Worm (Caenorhabditis elegans): ENCODE results near the gene H03G16.5.

The H03G16.5 gene

ce11 chrX:15084395-15084794, 27.8 kb upstream of the H03G16.5 start, which contains the start of gene F09B12.5:
Gene F09B12.5 (plus strand): TSS chrX:15084695.
- TF ChIP-seq ztf-11 (tag; optimal IDR thresholded peaks at IDR 0.05): no peak
- TF ChIP-seq ceh-44 (GFP tag; IDR thresholded peaks at IDR 0.05): no peak
- TF ChIP-seq daf-19 (GFP tag; conservative IDR thresholded peaks at IDR 0.05): no peak
- no peak for TF ChIP-seq aha-1 (tag)
- no peak for TF ChIP-seq D1046.2 (GFP tag; IDR thresholded peaks at IDR 0.05)
- no peak for TF ChIP-seq aly-2 (tag; optimal IDR thresholded peaks at IDR 0.05)
- TF ChIP-seq dpl-1 (GFP tag; optimal IDR thresholded peaks at IDR 0.05): no peak
- TF ChIP-seq T26A8.4 (GFP tag; IDR thresholded peaks at IDR 0.05): no peak
- TF ChIP-seq lin-29 (GFP tag; IDR thresholded peaks at IDR 0.05): no peak
- no peak for TF ChIP-seq unc-62 (GFP tag; optimal IDR thresholded peaks at IDR 0.05 in 1 of 2)
- no peak for TF ChIP-seq unc-62 (tag; optimal IDR thresholded peaks at IDR 0.05)
- no peak for TF ChIP-seq rbr-2 (tag; optimal IDR thresholded peaks at IDR 0.05)
- TF ChIP-seq R02D3.7 (tag; optimal IDR thresholded peaks at IDR 0.05): no peak
- TF ChIP-seq mxl-2 (GFP tag; conservative IDR thresholded peaks at IDR 0.05): no peak
- no peak for TF ChIP-seq unc-39 (tag; optimal IDR thresholded peaks at IDR 0.05)
- TF ChIP-seq lim-7 (GFP tag; IDR thresholded peaks at IDR 0.05): no peak
- TF ChIP-seq tag-97 (GFP tag; IDR thresholded peaks at IDR 0.05): no peak
- no peak for TF ChIP-seq fkh-10 (GFP tag; optimal IDR thresholded peaks at IDR 0.05)
- TF ChIP-seq zfp-2 (tag; optimal IDR thresholded peaks at IDR 0.05): no peak
- no peak for TF ChIP-seq sdz-12 (GFP tag; optimal IDR thresholded peaks at IDR 0.05)

- TF ChIP-seq rbr-2 (tag; optimal IDR thresholded peaks at IDR 0.05) (peak; percentile 3), mes-2 (tag; optimal IDR thresholded peaks at IDR 0.05; ENCODE audit: poor library complexity, severe bottlenecking) (peak; percentile 56), nhr-237 (tag; optimal IDR thresholded peaks at IDR 0.05) (no peak), nhr-77 (tag; optimal IDR thresholded peaks at IDR 0.05) (no peak), lsy-2 (tag; optimal IDR thresholded peaks at IDR 0.05) (peak in 1 of 2 experiments; percentile 42), pha-4 (GFP tag; IDR thresholded peaks at IDR 0.05) (no peak), pha-4 (tag; optimal IDR thresholded peaks at IDR 0.05) (no peak), dve-1 (tag; optimal IDR thresholded peaks at IDR 0.05; ENCODE audit: insufficient read depth) (peak; percentile 37), lim-7 (GFP tag; IDR thresholded peaks at IDR 0.05) (no peak), nhr-102 (tag; optimal IDR thresholded peaks at IDR 0.05) (no peak), Y75B8A.6 (GFP tag; IDR thresholded peaks at IDR 0.05) (no peak), mdt-29 (GFP tag; IDR thresholded peaks at IDR 0.05) (no peak), aha-1 (tag) (peak; percentile 36), madf-9 (GFP tag; conservative IDR thresholded peaks at IDR 0.05) (no peak), lin-15B (tag; optimal IDR thresholded peaks at IDR 0.05) (no peak), F44E2.7 (GFP tag; IDR thresholded peaks at IDR 0.05) (no peak), attf-4 (tag; optimal IDR thresholded peaks at IDR 0.05) (no peak), lir-3 (tag; optimal IDR thresholded peaks at IDR 0.05) (no peak), nhr-28 (tag; optimal IDR thresholded peaks at IDR 0.05) (no peak), T20F7.1 (GFP tag; optimal IDR thresholded peaks at IDR 0.05) (peak; percentile 94)
These were observed 27.2 kb upstream of the H03G16.5 start, which contains the start of gene H40L08.1 for ce11 chrX:15083795-15084194. Gene H40L08.1 (minus strand): TSS chrX:15084086.

- TF ChIP-seq mdl-1 (tag; optimal IDR thresholded peaks at IDR 0.05): peak in 1 of 2 experiments; percentile 66
- peak; percentile 59 for TF ChIP-seq nhr-28 (tag; optimal IDR thresholded peaks at IDR 0.05)
- no peak for TF ChIP-seq ceh-20 (GFP tag; IDR thresholded peaks at IDR 0.05)
- TF ChIP-seq hlh-11 (tag; optimal IDR thresholded peaks at IDR 0.05): peak; percentile 31
- TF ChIP-seq hlh-30 (tag; optimal IDR thresholded peaks at IDR 0.05; ENCODE audit: insufficient read depth): peak; percentile 30
These were observed 24.8 kb upstream of the H03G16.5 start for ce11 chrX:15081486-15081885.
